Fruit fly (Drosophila melanogaster): ENCODE results near the gene ND-13A.

The ND-13A gene

dm6 chr2L:5092145-5092544 is 7.9 kb downstream of the ND-13A start (continued):
- TF ChIP-seq CG6163 (GFP tag; IDR thresholded peaks at IDR 0.05) (peak; percentile 38; the same call in 1 of the 3 replicates), Eip78C (GFP tag) (peak; percentile 68), fd59A (GFP tag; optimal IDR thresholded peaks at IDR 0.05) (peak; percentile 14), CG11762 (GFP tag; optimal IDR thresholded peaks at IDR 0.05; ENCODE audit: insufficient read depth) (no peak), esn (GFP tag; optimal IDR thresholded peaks at IDR 0.05) (peak; percentile 38), OdsH (GFP tag; optimal IDR thresholded peaks at IDR 0.05) (peak; percentile 43), dac (GFP tag; optimal IDR thresholded peaks at IDR 0.05) (no peak), CG8119 (GFP tag; IDR thresholded peaks at IDR 0.05) (no peak), CG1621 (tag; optimal IDR thresholded peaks at IDR 0.05) (peak; percentile 6), CG11902 (GFP tag; optimal IDR thresholded peaks at IDR 0.05) (peak; percentile 26), svp (GFP tag) (peak; percentile 92), Gug (GFP tag; IDR thresholded peaks at IDR 0.05) (no peak), CG31627 (GFP tag; optimal IDR thresholded peaks at IDR 0.05) (peak; percentile 26), Ets96B (tag; optimal IDR thresholded peaks at IDR 0.05) (peak; percentile 12), Sox15 (GFP tag; optimal IDR thresholded peaks at IDR 0.05) (no peak), Eip93F (GFP tag; optimal IDR thresholded peaks at IDR 0.05) (no peak), CG10631 (GFP tag; optimal IDR thresholded peaks at IDR 0.05) (peak; percentile 23), Sox14 (GFP tag; optimal IDR thresholded peaks at IDR 0.05) (peak; percentile 20), Hr4 (GFP tag; optimal IDR thresholded peaks at IDR 0.05) (peak; percentile 20), CG6808 (GFP tag; optimal IDR thresholded peaks at IDR 0.05) (peak; percentile 29), pdm3 (GFP tag; optimal IDR thresholded peaks at IDR 0.05) (peak; percentile 48), cyc (GFP tag; optimal IDR thresholded peaks at IDR 0.05) (no peak), CG10669 (GFP tag; optimal IDR thresholded peaks at IDR 0.05) (peak; percentile 30), Blimp-1 (GFP tag; optimal IDR thresholded peaks at IDR 0.05) (no peak)

- TF ChIP-seq Sox102F (GFP tag; optimal IDR thresholded peaks at IDR 0.05) = no peak
- TF ChIP-seq Blimp-1 (GFP tag; optimal IDR thresholded peaks at IDR 0.05) = no peak
- TF ChIP-seq CG9139 (GFP tag; optimal IDR thresholded peaks at IDR 0.05) = no peak
- TF ChIP-seq OdsH (GFP tag; optimal IDR thresholded peaks at IDR 0.05) = peak; percentile 41
- TF ChIP-seq salr (GFP tag; optimal IDR thresholded peaks at IDR 0.05) = peak in 1 of 2 experiments; percentile 46
- TF ChIP-seq achi (GFP tag; optimal IDR thresholded peaks at IDR 0.05) = peak; percentile 43
- no peak for TF ChIP-seq CG8319 (GFP tag; optimal IDR thresholded peaks at IDR 0.05)
- peak; percentile 18 for TF ChIP-seq spab (GFP tag; optimal IDR thresholded peaks at IDR 0.05)
- TF ChIP-seq Sox15 (GFP tag; optimal IDR thresholded peaks at IDR 0.05) = no peak
- TF ChIP-seq dsx (GFP tag; optimal IDR thresholded peaks at IDR 0.05; ENCODE audit: poor library complexity, severe bottlenecking) = no peak
- no peak for TF ChIP-seq CG6854 (GFP tag; optimal IDR thresholded peaks at IDR 0.05)
- peak; percentile 35 for TF ChIP-seq CG8632 (GFP tag; optimal IDR thresholded peaks at IDR 0.05)
- TF ChIP-seq Lpt (GFP tag; optimal IDR thresholded peaks at IDR 0.05) = no peak
- TF ChIP-seq Eip75B (GFP tag; optimal IDR thresholded peaks at IDR 0.05) = peak; percentile 27
- TF ChIP-seq CG11294 (GFP tag; IDR thresholded peaks at IDR 0.05) = peak; percentile 16; the same call in 1 of the 2 replicates
- TF ChIP-seq Met (GFP tag; optimal IDR thresholded peaks at IDR 0.05) = no peak
- peak; percentile 18 for TF ChIP-seq CG16779 (tag; optimal IDR thresholded peaks at IDR 0.05)
- no peak for TF ChIP-seq CG7368 (GFP tag; optimal IDR thresholded peaks at IDR 0.05)
- no peak for TF ChIP-seq cyc (GFP tag; optimal IDR thresholded peaks at IDR 0.05)
- no peak for TF ChIP-seq Hr4 (GFP tag; optimal IDR thresholded peaks at IDR 0.05)
- TF ChIP-seq Eip93F (GFP tag; optimal IDR thresholded peaks at IDR 0.05) = no peak
- TF ChIP-seq CG32006 (GFP tag; optimal IDR thresholded peaks at IDR 0.05) = peak; percentile 77
- TF ChIP-seq CG6163 (GFP tag; IDR thresholded peaks at IDR 0.05) = 0 out of 3 replicates have a peak, but pooled peaks have one; percentile 32
- TF ChIP-seq CG6792 (GFP tag; optimal IDR thresholded peaks at IDR 0.05) = peak; percentile 23
- TF ChIP-seq dac (GFP tag; optimal IDR thresholded peaks at IDR 0.05) = peak; percentile 30
- TF ChIP-seq Gug (GFP tag; IDR thresholded peaks at IDR 0.05) = no peak; the same call in 1 of the 2 replicates
- no peak for TF ChIP-seq CG31627 (GFP tag; optimal IDR thresholded peaks at IDR 0.05)
- TF ChIP-seq CG11902 (GFP tag; optimal IDR thresholded peaks at IDR 0.05) = no peak
- TF ChIP-seq CG11762 (GFP tag; optimal IDR thresholded peaks at IDR 0.05; ENCODE audit: insufficient read depth) = no peak
- TF ChIP-seq ss (GFP tag; optimal IDR thresholded peaks at IDR 0.05) = no peak
- TF ChIP-seq fd85E (GFP tag; optimal IDR thresholded peaks at IDR 0.05) = no peak
- peak; percentile 26 for TF ChIP-seq net (GFP tag; optimal IDR thresholded peaks at IDR 0.05)
- peak; percentile 70; the same call in 2 of the 3 replicates for TF ChIP-seq eg (GFP tag; IDR thresholded peaks at IDR 0.05)
- peak; percentile 64 for TF ChIP-seq CG15336 (GFP tag; IDR thresholded peaks at IDR 0.05)
- TF ChIP-seq topi (GFP tag; optimal IDR thresholded peaks at IDR 0.05) = peak; percentile 12
- peak; percentile 39 for TF ChIP-seq CG10631 (GFP tag; optimal IDR thresholded peaks at IDR 0.05)
- peak; percentile 21 for TF ChIP-seq CG1621 (tag; optimal IDR thresholded peaks at IDR 0.05)
- no peak for TF ChIP-seq Smox (GFP tag; optimal IDR thresholded peaks at IDR 0.05)
- peak; percentile 40 for TF ChIP-seq CG10669 (GFP tag; optimal IDR thresholded peaks at IDR 0.05)
Measured at dm6 chr2L:5090352-5090751, 9.7 kb downstream of the ND-13A start.
